Fruit fly (Drosophila melanogaster): ENCODE results near the gene Cyp4d8.

Gene Cyp4d8

dm6 chr3L:7529081-7530021 is 33.4 kb upstream of the Cyp4d8 start (continued):
- no peak for TF ChIP-seq CG8359 (GFP tag; optimal IDR thresholded peaks at IDR 0.05; ENCODE audit: borderline replicate concordance)
- TF ChIP-seq CG10959 (GFP tag; IDR thresholded peaks at IDR 0.05) = no peak
- TF ChIP-seq lab (GFP tag; optimal IDR thresholded peaks at IDR 0.05) = peak; percentile 55
- no peak for TF ChIP-seq CG3281 (GFP tag; optimal IDR thresholded peaks at IDR 0.05)
- TF ChIP-seq wor (GFP tag; IDR thresholded peaks at IDR 0.05) = no peak
- no peak for TF ChIP-seq CHES-1-like (GFP tag; optimal IDR thresholded peaks at IDR 0.05)
- TF ChIP-seq CG17186 (GFP tag; optimal IDR thresholded peaks at IDR 0.05) = no peak
- peak; percentile 6 for TF ChIP-seq bab2 (GFP tag; optimal IDR thresholded peaks at IDR 0.05)
- TF ChIP-seq az2 (GFP tag; optimal IDR thresholded peaks at IDR 0.05) = no peak
- no peak for TF ChIP-seq bigmax (GFP tag; optimal IDR thresholded peaks at IDR 0.05)
- no peak for TF ChIP-seq Atf-2 (GFP tag; optimal IDR thresholded peaks at IDR 0.05)
- no peak for TF ChIP-seq NC2α (GFP tag; optimal IDR thresholded peaks at IDR 0.05)
- TF ChIP-seq HLHmδ (GFP tag; optimal IDR thresholded peaks at IDR 0.05) = no peak
- no peak for TF ChIP-seq HmgD (GFP tag; optimal IDR thresholded peaks at IDR 0.05)
- no peak for TF ChIP-seq CG13123 (GFP tag; optimal IDR thresholded peaks at IDR 0.05)
- TF ChIP-seq z (GFP tag; IDR thresholded peaks at IDR 0.05) = no peak
- no peak for TF ChIP-seq yki (optimal IDR thresholded peaks at IDR 0.05)
- no peak for TF ChIP-seq maf-S (GFP tag; optimal IDR thresholded peaks at IDR 0.05)
- TF ChIP-seq Xbp1 (GFP tag; optimal IDR thresholded peaks at IDR 0.05) = peak; percentile 31
- TF ChIP-seq CG14441 (GFP tag; IDR thresholded peaks at IDR 0.05) = no peak
- TF ChIP-seq dysf (GFP tag; IDR thresholded peaks at IDR 0.05) = no peak
- TF ChIP-seq C15 (GFP tag; IDR thresholded peaks at IDR 0.05) = peak; percentile 48; the same call in 1 of the 3 replicates
- TF ChIP-seq Deaf1 (tag; optimal IDR thresholded peaks at IDR 0.05) = no peak
- no peak for TF ChIP-seq br (optimal IDR thresholded peaks at IDR 0.05)
- no peak for TF ChIP-seq Nf-YB (GFP tag; optimal IDR thresholded peaks at IDR 0.05)
- no peak for TF ChIP-seq chn (GFP tag; optimal IDR thresholded peaks at IDR 0.05)
- TF ChIP-seq CG42726 (GFP tag; IDR thresholded peaks at IDR 0.05; ENCODE audit: partially characterized antibody) = no peak
- TF ChIP-seq CG11085 (GFP tag; IDR thresholded peaks at IDR 0.05) = no peak
- TF ChIP-seq CG17802 (tag; optimal IDR thresholded peaks at IDR 0.05) = no peak
- 0 out of 3 replicates have a peak, but pooled peaks have one; percentile 43 for TF ChIP-seq otp (GFP tag; IDR thresholded peaks at IDR 0.05)
- no peak for TF ChIP-seq Ets65A (GFP tag)
- TF ChIP-seq cwo (GFP tag; optimal IDR thresholded peaks at IDR 0.05) = peak; percentile 33
- peak; percentile 36 for TF ChIP-seq grn (GFP tag; optimal IDR thresholded peaks at IDR 0.05)
- no peak for TF ChIP-seq BtbVII (GFP tag; optimal IDR thresholded peaks at IDR 0.05)
- TF ChIP-seq CG12942 (GFP tag; optimal IDR thresholded peaks at IDR 0.05) = no peak
- no peak; the same call in 1 of the 2 replicates for TF ChIP-seq CG17328 (GFP tag; IDR thresholded peaks at IDR 0.05)
- 0 out of 2 replicates have a peak, but pooled peaks have one; percentile 40 for TF ChIP-seq gsb (GFP tag; IDR thresholded peaks at IDR 0.05)
- no peak for TF ChIP-seq CG15073 (GFP tag; optimal IDR thresholded peaks at IDR 0.05)
- peak; percentile 39; the same call in 1 of the 2 replicates for TF ChIP-seq sens-2 (GFP tag; IDR thresholded peaks at IDR 0.05)
- no peak for TF ChIP-seq Side (GFP tag; optimal IDR thresholded peaks at IDR 0.05)
- no peak for TF ChIP-seq Dad (GFP tag; optimal IDR thresholded peaks at IDR 0.05)
- TF ChIP-seq CG15601 (tag; optimal IDR thresholded peaks at IDR 0.05) = no peak
- TF ChIP-seq run (tag; optimal IDR thresholded peaks at IDR 0.05) = no peak
- peak; percentile 20 for TF ChIP-seq CG10209 (GFP tag; optimal IDR thresholded peaks at IDR 0.05)
- no peak for TF ChIP-seq Oli (tag; optimal IDR thresholded peaks at IDR 0.05)
- TF ChIP-seq usp (GFP tag; optimal IDR thresholded peaks at IDR 0.05) = no peak
- TF ChIP-seq CG7357 (GFP tag; IDR thresholded peaks at IDR 0.05) = no peak
- TF ChIP-seq kay (GFP tag; optimal IDR thresholded peaks at IDR 0.05) = peak; percentile 97
- TF ChIP-seq Dll (GFP tag; IDR thresholded peaks at IDR 0.05; ENCODE audit: partially characterized antibody) = no peak
